Fruit fly (Drosophila melanogaster): ENCODE measurements around the gene CG32024.

DNA sequence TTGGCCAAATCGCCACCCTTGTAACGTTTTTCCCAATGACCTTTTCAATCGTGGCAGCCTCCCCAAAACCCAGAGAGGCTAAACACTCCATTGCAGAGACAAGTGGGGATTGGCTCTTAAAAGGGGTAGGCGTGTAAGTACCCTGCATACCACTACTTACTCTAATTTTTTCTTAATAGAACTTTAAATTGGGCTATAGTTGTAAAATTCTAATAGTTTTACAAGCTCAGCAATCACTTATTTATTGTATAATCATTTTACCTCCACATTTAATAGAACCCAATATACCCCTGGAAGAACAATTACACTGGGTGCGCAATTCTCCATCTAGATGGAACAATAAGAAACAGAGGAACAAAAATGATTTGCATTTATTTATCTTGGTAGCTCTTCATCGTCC lies 34.4 kb downstream of the CG32024 start:
- TF ChIP-seq Dfd (GFP tag; optimal IDR thresholded peaks at IDR 0.05), result no peak
- TF ChIP-seq Abd-B (GFP tag; optimal IDR thresholded peaks at IDR 0.05), result no peak
- peak in 1 of 2 experiments; percentile 74 for TF ChIP-seq foxo (GFP tag; optimal IDR thresholded peaks at IDR 0.05)
- TF ChIP-seq Dif (GFP tag; optimal IDR thresholded peaks at IDR 0.05; ENCODE audit: partially characterized antibody), result no peak
- no peak for TF ChIP-seq pan (optimal IDR thresholded peaks at IDR 0.05)
- TF ChIP-seq fru (GFP tag; optimal IDR thresholded peaks at IDR 0.05), result peak; percentile 66
- TF ChIP-seq OdsH (GFP tag; optimal IDR thresholded peaks at IDR 0.05), result peak; percentile 67
- TF ChIP-seq Hnf4 (GFP tag; optimal IDR thresholded peaks at IDR 0.05), result peak; percentile 23
- TF ChIP-seq lola (GFP tag; optimal IDR thresholded peaks at IDR 0.05), result no peak
- no peak for TF ChIP-seq CG32264 (GFP tag; optimal IDR thresholded peaks at IDR 0.05)
- TF ChIP-seq h (GFP tag; optimal IDR thresholded peaks at IDR 0.05), result peak; percentile 76
